Fruit fly (Drosophila melanogaster) whole organism, prepupa: ENCODE measurements around the gene CG13390.

Experiments used
- Blimp-1 ChIP-seq: fragments of 200-800 bp; sonication (Bioruptor generic); optimal IDR thresholded peaks from 3 replicates; lab custom pipeline; 2017; ENCODE audit warnings: missing biosample characterization, missing genetic modification characterization, mild to moderate bottlenecking, moderate library complexity, missing genetic modification reagents
- CG10631 ChIP-seq: fragments of 200-800 bp; sonication (Bioruptor generic); optimal IDR thresholded peaks from 2 replicates; lab custom pipeline; 2016; ENCODE audit warnings: missing biosample characterization, missing genetic modification characterization
- CG10669 ChIP-seq: fragments of 200-800 bp; sonication (Bioruptor generic); optimal IDR thresholded peaks from 3 replicates; lab custom pipeline; 2018; ENCODE audit warnings: missing biosample characterization, mild to moderate bottlenecking, missing genetic modification characterization, moderate library complexity
- CG11294 ChIP-seq: fragments of 200-800 bp; sonication (Bioruptor generic); IDR thresholded peaks from 2 replicates; pipeline ENCODE4 v1.3.6; 2022; ENCODE audit warnings: missing biosample characterization, missing genetic modification characterization
- CG11762 ChIP-seq: fragments of 200-800 bp; sonication (Bioruptor generic); optimal IDR thresholded peaks from 3 replicates; lab custom pipeline; 2016; ENCODE audit warnings: missing biosample characterization, missing genetic modification characterization; ENCODE audit not compliant: insufficient read depth
- CG11902 ChIP-seq: fragments of 200-800 bp; sonication (Bioruptor generic); optimal IDR thresholded peaks from 3 replicates; lab custom pipeline; 2016; ENCODE audit warnings: missing biosample characterization, missing genetic modification characterization
- CG15336 ChIP-seq: fragments of 200-800 bp; sonication (Bioruptor generic); IDR thresholded peaks from 2 replicates; pipeline ENCODE4 v1.3.6; 2022; ENCODE audit warnings: missing biosample characterization, missing genetic modification characterization
- CG1621 ChIP-seq: fragments of 200-800 bp; sonication (Bioruptor generic); optimal IDR thresholded peaks from 3 replicates; lab custom pipeline; 2018; ENCODE audit warnings: missing biosample characterization, mild to moderate bottlenecking, missing genetic modification characterization
- CG16779 ChIP-seq: fragments of 200-800 bp; sonication (Bioruptor generic); optimal IDR thresholded peaks from 3 replicates; lab custom pipeline; 2017; ENCODE audit warnings: missing biosample characterization, mild to moderate bottlenecking, missing genetic modification characterization
- CG31627 ChIP-seq: fragments of 200-800 bp; sonication (Bioruptor generic); optimal IDR thresholded peaks from 3 replicates; lab custom pipeline; 2016; ENCODE audit warnings: missing biosample characterization, missing genetic modification characterization
- CG34406 ChIP-seq: fragments of 200-800 bp; sonication (Bioruptor generic); optimal IDR thresholded peaks from 3 replicates; lab custom pipeline; 2016; ENCODE audit warnings: missing biosample characterization, missing genetic modification characterization
- CG3919 ChIP-seq: fragments of 200-800 bp; sonication (Bioruptor generic); optimal IDR thresholded peaks from 3 replicates; lab custom pipeline; 2016; ENCODE audit warnings: missing biosample characterization, missing genetic modification characterization
- CG4318 ChIP-seq: fragments of 200-800 bp; sonication (Bioruptor generic); optimal IDR thresholded peaks from 3 replicates; lab custom pipeline; 2017; ENCODE audit warnings: missing biosample characterization, mild to moderate bottlenecking, missing genetic modification characterization
- CG6276 ChIP-seq: fragments of 200-800 bp; sonication (Bioruptor generic); optimal IDR thresholded peaks from 2 replicates; lab custom pipeline; 2017; ENCODE audit warnings: missing biosample characterization, mild to moderate bottlenecking, missing genetic modification characterization
- CG6808 ChIP-seq: fragments of 200-800 bp; sonication (Bioruptor generic); optimal IDR thresholded peaks from 3 replicates; lab custom pipeline; 2017; ENCODE audit warnings: missing biosample characterization, missing genetic modification characterization, mild to moderate bottlenecking, moderate library complexity, missing genetic modification reagents
- CG8119 ChIP-seq: fragments of 200-800 bp; sonication (Bioruptor generic); IDR thresholded peaks from 3 replicates; pipeline ENCODE4 v1.3.6; 2022; ENCODE audit warnings: missing biosample characterization, missing genetic modification characterization
- CG8632 ChIP-seq: fragments of 200-800 bp; sonication (Bioruptor generic); optimal IDR thresholded peaks from 3 replicates; lab custom pipeline; 2016; ENCODE audit warnings: missing biosample characterization, missing genetic modification characterization
- CG9139 ChIP-seq: fragments of 200-800 bp; sonication (Bioruptor generic); optimal IDR thresholded peaks from 3 replicates; lab custom pipeline; 2017; ENCODE audit warnings: missing biosample characterization, mild to moderate bottlenecking, missing genetic modification characterization
- Eip75B ChIP-seq: fragments of 200-800 bp; sonication (Bioruptor generic); optimal IDR thresholded peaks from 3 replicates; lab custom pipeline; 2016; ENCODE audit warnings: missing biosample characterization, missing genetic modification characterization
- Eip78C ChIP-seq: fragments of 200-800 bp; sonication (Bioruptor generic); peaks from one replicate; lab custom pipeline; 2016; ENCODE audit warnings: missing biosample characterization, missing genetic modification characterization
- Eip93F ChIP-seq: fragments of 200-800 bp; sonication (Bioruptor generic); optimal IDR thresholded peaks from 2 replicates; lab custom pipeline; 2016; ENCODE audit warnings: missing biosample characterization, mild to moderate bottlenecking, missing genetic modification characterization
- Ets21C ChIP-seq: fragments of 200-800 bp; sonication (Bioruptor generic); optimal IDR thresholded peaks from 3 replicates; lab custom pipeline; 2016; ENCODE audit warnings: missing biosample characterization, missing genetic modification characterization
- Ets96B ChIP-seq: fragments of 200-800 bp; optimal IDR thresholded peaks from 2 replicates; lab custom pipeline; 2019; ENCODE audit warnings: missing biosample characterization, mild to moderate bottlenecking, missing genetic modification characterization, moderate library complexity
- Gug ChIP-seq: fragments of 200-800 bp; sonication (Bioruptor generic); IDR thresholded peaks from 2 replicates; pipeline ENCODE4 v1.3.6; 2022; ENCODE audit warnings: missing biosample characterization, missing genetic modification characterization
- Hr38 ChIP-seq: sonication (Bioruptor generic); optimal IDR thresholded peaks from 2 replicates; lab custom pipeline; 2016; ENCODE audit warnings: missing biosample characterization, missing genetic modification characterization
- Hr39 ChIP-seq: fragments of 200-800 bp; sonication (Bioruptor generic); optimal IDR thresholded peaks from 2 replicates; lab custom pipeline; 2016; ENCODE audit warnings: missing biosample characterization, missing genetic modification characterization
- Lpt ChIP-seq: fragments of 200-800 bp; sonication (Bioruptor generic); optimal IDR thresholded peaks from 3 replicates; lab custom pipeline; 2016; ENCODE audit warnings: missing biosample characterization, missing genetic modification characterization
- OdsH ChIP-seq: fragments of 200-800 bp; sonication (Bioruptor generic); optimal IDR thresholded peaks from 3 replicates; lab custom pipeline; 2016; ENCODE audit warnings: missing biosample characterization, missing genetic modification characterization
- Smox ChIP-seq: fragments of 200-800 bp; sonication (Bioruptor generic); optimal IDR thresholded peaks from 3 replicates; lab custom pipeline; 2016; ENCODE audit warnings: missing biosample characterization, missing genetic modification characterization
- Sox102F ChIP-seq: fragments of 200-800 bp; sonication (Bioruptor generic); optimal IDR thresholded peaks from 2 replicates; lab custom pipeline; 2016; ENCODE audit warnings: missing biosample characterization, mild to moderate bottlenecking, missing genetic modification characterization
- Sox14 ChIP-seq: fragments of 200-800 bp; sonication (Bioruptor generic); optimal IDR thresholded peaks from 3 replicates; lab custom pipeline; 2016; ENCODE audit warnings: missing biosample characterization, missing genetic modification characterization
- achi ChIP-seq: fragments of 200-800 bp; sonication (Bioruptor generic); optimal IDR thresholded peaks from 3 replicates; lab custom pipeline; 2016; ENCODE audit warnings: missing biosample characterization, missing genetic modification characterization
- acj6 ChIP-seq: fragments of 200-800 bp; sonication (Bioruptor generic); optimal IDR thresholded peaks from 3 replicates; lab custom pipeline; 2016; ENCODE audit warnings: missing biosample characterization, missing genetic modification characterization
- cyc ChIP-seq: fragments of 200-800 bp; sonication (Bioruptor generic); optimal IDR thresholded peaks from 3 replicates; lab custom pipeline; 2016; ENCODE audit warnings: missing biosample characterization, missing genetic modification characterization
- dsx ChIP-seq: fragments of 200-800 bp; optimal IDR thresholded peaks from 3 replicates; lab custom pipeline; 2019; ENCODE audit warnings: missing biosample characterization, mild to moderate bottlenecking, missing genetic modification characterization, moderate library complexity; ENCODE audit not compliant: poor library complexity, severe bottlenecking
- eg ChIP-seq: fragments of 200-800 bp; sonication (Bioruptor generic); IDR thresholded peaks from 3 replicates; pipeline ENCODE4 v1.3.6; 2022; ENCODE audit warnings: missing biosample characterization, missing genetic modification characterization
- esn ChIP-seq: fragments of 200-800 bp; sonication (Bioruptor generic); optimal IDR thresholded peaks from 2 replicates; lab custom pipeline; 2016; ENCODE audit warnings: missing biosample characterization, mild to moderate bottlenecking, missing genetic modification characterization, moderate library complexity
- fd85E ChIP-seq: fragments of 200-800 bp; sonication (Bioruptor generic); optimal IDR thresholded peaks from 3 replicates; lab custom pipeline; 2016; ENCODE audit warnings: missing biosample characterization, missing genetic modification characterization
- fkh ChIP-seq: fragments of 200-800 bp; sonication (Bioruptor generic); optimal IDR thresholded peaks from 3 replicates; lab custom pipeline; 2017; ENCODE audit warnings: missing biosample characterization, mild to moderate bottlenecking, missing genetic modification characterization, moderate library complexity
- net ChIP-seq: fragments of 200-800 bp; sonication (Bioruptor generic); optimal IDR thresholded peaks from 3 replicates; lab custom pipeline; 2016; ENCODE audit warnings: missing biosample characterization, missing genetic modification characterization
- pdm3 ChIP-seq: fragments of 200-800 bp; sonication (Bioruptor generic); optimal IDR thresholded peaks from 3 replicates; lab custom pipeline; 2016; ENCODE audit warnings: missing biosample characterization, missing genetic modification characterization
- salr ChIP-seq, 2 experiments: fragments of 200-800 bp; sonication (Bioruptor generic); optimal IDR thresholded peaks; 3 replicates each; lab custom pipeline; 2016 to 2018; ENCODE audit warnings: missing biosample characterization in 2 of 2, missing genetic modification characterization in 2 of 2, mild to moderate bottlenecking in 1 of 2
- spab ChIP-seq: fragments of 200-800 bp; sonication (Bioruptor generic); optimal IDR thresholded peaks from 2 replicates; lab custom pipeline; 2017; ENCODE audit warnings: missing biosample characterization, mild to moderate bottlenecking, missing genetic modification characterization, missing genetic modification reagents
- ss ChIP-seq, 2 experiments: fragments of 200-800 bp; sonication (Bioruptor generic); optimal IDR thresholded peaks; 2 replicates in 1 of 2; 3 replicates in 1 of 2; lab custom pipeline; 2017 to 2018; ENCODE audit warnings: mild to moderate bottlenecking in 2 of 2, missing biosample characterization in 2 of 2, missing genetic modification characterization in 2 of 2, moderate library complexity in 1 of 2
- svp ChIP-seq: fragments of 200-800 bp; sonication (Bioruptor generic); peaks from one replicate; lab custom pipeline; 2016; ENCODE audit warnings: missing biosample characterization, missing genetic modification characterization

CG13390 gene

dm6 chr2L:8362273-8362954 is 14.2 kb downstream of the CG13390 start, which contains the start of gene CG7627 (continued):
- TF ChIP-seq Gug (GFP tag; lab: Robert Waterston, UW) (peak; percentile 55), pdm3 (peak; percentile 74), CG9139 (GFP tag; lab: Kevin White, UChicago) (peak; percentile 30), CG11762 (GFP tag; lab: Kevin White, UChicago) (peak; percentile 5), cyc (GFP tag; lab: Kevin White, UChicago) (peak; percentile 75), esn (GFP tag; lab: Kevin White, UChicago) (peak; percentile 84), CG8632 (peak; percentile 7), OdsH (GFP tag; lab: Kevin White, UChicago) (peak; percentile 65), Hr39 (GFP tag; lab: Kevin White, UChicago) (peak; percentile 73), Hr38 (GFP tag; lab: Kevin White, UChicago) (no peak), fd85E (GFP tag; lab: Kevin White, UChicago) (no peak), CG6808 (GFP tag; lab: Kevin White, UChicago) (peak; percentile 64), dsx (peak; percentile 47)
- TF ChIP-seq, all 60 proteins: peak for 53

dm6 chr2L:8361204-8361952 is 15.2 kb downstream of the CG13390 start:
- TF ChIP-seq CG8632 (peak; percentile 47), salr (GFP tag; optimal IDR thresholded peaks at IDR 0.05; lab: Kevin White, UChicago) (peak in 1 of 2 experiments; percentile 52), CG16779 (tag; lab: Kevin White, UChicago) (no peak), acj6 (peak; percentile 67), Smox (peak; percentile 61), CG3919 (no peak), Ets96B (tag; lab: Kevin White, UChicago) (peak; percentile 17), fkh (peak; percentile 75), Eip75B (GFP tag; lab: Kevin White, UChicago) (peak; percentile 62), net (GFP tag; lab: Kevin White, UChicago) (peak; percentile 47), eg (GFP tag; lab: Robert Waterston, UW) (peak; percentile 43; the same call in 2 of the 3 replicates), CG15336 (GFP tag; lab: Robert Waterston, UW) (peak; percentile 63), Gug (GFP tag; lab: Robert Waterston, UW) (0 out of 2 replicates have a peak, but pooled peaks have one; percentile 25), Lpt (GFP tag; lab: Kevin White, UChicago) (no peak), cyc (GFP tag; lab: Kevin White, UChicago) (peak; percentile 49), CG11902 (GFP tag; lab: Kevin White, UChicago) (peak; percentile 20), CG11762 (GFP tag; lab: Kevin White, UChicago) (no peak), CG10631 (GFP tag; lab: Kevin White, UChicago) (peak; percentile 42), Eip78C (GFP tag; lab: Kevin White, UChicago) (peak; percentile 91), svp (peak; percentile 85), dsx (peak; percentile 28), CG6808 (GFP tag; lab: Kevin White, UChicago) (peak; percentile 54), Sox102F (GFP tag; lab: Kevin White, UChicago) (peak; percentile 66), CG6276 (GFP tag; lab: Kevin White, UChicago) (peak; percentile 52), spab (GFP tag; lab: Kevin White, UChicago) (peak; percentile 46), ss (GFP tag; optimal IDR thresholded peaks at IDR 0.05; lab: Kevin White, UChicago) (peak; percentile 30 to 62), achi (peak; percentile 60), Ets21C (GFP tag; lab: Kevin White, UChicago) (peak; percentile 40), fd85E (GFP tag; lab: Kevin White, UChicago) (peak; percentile 17), Sox14 (GFP tag; lab: Kevin White, UChicago) (peak; percentile 50), CG10669 (GFP tag; lab: Kevin White, UChicago) (peak; percentile 32), CG4318 (GFP tag; lab: Kevin White, UChicago) (peak; percentile 5), CG8119 (GFP tag; lab: Robert Waterston, UW) (no peak; the same call in 1 of the 3 replicates), Blimp-1 (GFP tag; lab: Kevin White, UChicago) (peak; percentile 41), Eip93F (no peak), CG11294 (GFP tag; lab: Robert Waterston, UW) (peak; percentile 27; the same call in 1 of the 2 replicates), CG1621 (tag; lab: Kevin White, UChicago) (no peak), CG31627 (GFP tag; lab: Kevin White, UChicago) (peak; percentile 69), CG34406 (GFP tag; lab: Kevin White, UChicago) (peak; percentile 46), CG9139 (GFP tag; lab: Kevin White, UChicago) (no peak)
